Worm (Caenorhabditis elegans): ENCODE results near the gene Y43F8B.7.

DNA sequence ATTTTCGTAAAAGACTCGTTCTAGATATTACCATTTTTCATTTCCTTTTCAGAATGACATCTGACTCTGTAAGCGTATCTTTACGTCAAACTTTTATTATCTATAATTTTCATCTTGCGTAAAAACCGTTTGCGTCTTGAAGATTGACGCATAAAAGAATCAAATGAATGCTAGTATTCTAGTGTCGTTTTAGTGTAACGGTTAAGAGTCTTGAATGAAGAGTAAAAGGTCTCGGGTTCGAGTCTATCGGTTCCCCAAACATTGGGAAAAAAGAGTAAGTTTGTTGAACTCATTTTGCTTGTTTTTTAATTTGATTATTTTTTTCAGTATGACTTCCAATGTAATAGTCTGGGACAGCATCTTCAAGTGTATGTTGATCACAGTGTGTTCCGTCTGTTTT is 6.1 kb upstream of the Y43F8B.7 start, which contains the start of gene Y43F8B.17:
- TF ChIP-seq unc-39 (tag; optimal IDR thresholded peaks at IDR 0.05) = no peak
- no peak for TF ChIP-seq snpc-4 (tag; optimal IDR thresholded peaks at IDR 0.05)
- TF ChIP-seq ceh-82 (tag; optimal IDR thresholded peaks at IDR 0.05) = no peak
- no peak for TF ChIP-seq ztf-11 (tag; optimal IDR thresholded peaks at IDR 0.05)
- TF ChIP-seq ceh-16 (tag; optimal IDR thresholded peaks at IDR 0.05) = no peak
- no peak for TF ChIP-seq dmd-4 (tag; optimal IDR thresholded peaks at IDR 0.05)
- TF ChIP-seq aly-2 (tag; optimal IDR thresholded peaks at IDR 0.05) = no peak

Data from whole organism, L2 larva.